Worm (Caenorhabditis elegans): ENCODE results near the gene aldo-1.

ce11 chrIII:13540791-13541190 lies 23.9 kb downstream of the aldo-1 start:
- TF ChIP-seq ZK337.2 (GFP tag; IDR thresholded peaks at IDR 0.05): no peak
- TF ChIP-seq nhr-28 (tag; optimal IDR thresholded peaks at IDR 0.05): no peak
- TF ChIP-seq ctbp-1 (GFP tag; IDR thresholded peaks at IDR 0.05): no peak
- TF ChIP-seq saeg-2 (GFP tag; IDR thresholded peaks at IDR 0.05): no peak

Data from whole organism, L4 larva.